Fruit fly (Drosophila melanogaster) whole organism, embryonic: ENCODE measurements around the gene JIL-1.
A peak's percentile ranks its signal among the peaks of the same experiment; 100 is the strongest.

Source experiments
- B-H1 ChIP-seq: fragments of 200-800 bp; sonication (Bioruptor generic); IDR thresholded peaks from 3 replicates; pipeline ENCODE4 v1.3.6; 2022; ENCODE audit warnings: missing biosample characterization, missing genetic modification characterization
- C15 ChIP-seq: fragments of 200-800 bp; sonication (Bioruptor generic); IDR thresholded peaks from 3 replicates; pipeline ENCODE4 v1.3.6; 2022; ENCODE audit warnings: missing biosample characterization, missing genetic modification characterization
- CG10147 ChIP-seq: fragments of 200-800 bp; sonication (Bioruptor generic); optimal IDR thresholded peaks from 2 replicates; lab custom pipeline; 2019; ENCODE audit warnings: missing biosample characterization, mild to moderate bottlenecking, missing genetic modification characterization, moderate library complexity
- CG1024 ChIP-seq: fragments of 200-800 bp; sonication (Bioruptor generic); IDR thresholded peaks from 2 replicates; pipeline ENCODE4 v1.3.6; 2022; ENCODE audit warnings: missing biosample characterization, missing genetic modification characterization
- CG10366 ChIP-seq: fragments of 200-800 bp; sonication (Bioruptor generic); IDR thresholded peaks from 2 replicates; pipeline ENCODE4 v1.3.6; 2022; ENCODE audit warnings: missing biosample characterization, missing genetic modification characterization
- CG11560 ChIP-seq: fragments of 200-800 bp; sonication (Bioruptor generic); IDR thresholded peaks from 3 replicates; pipeline ENCODE4 v1.3.6; 2022; ENCODE audit warnings: missing biosample characterization, missing genetic modification characterization
- CG11696 ChIP-seq: fragments of 200-800 bp; sonication (Bioruptor generic); IDR thresholded peaks from 2 replicates; pipeline ENCODE4 v1.3.6; 2022; ENCODE audit warnings: missing biosample characterization, missing genetic modification characterization
- CG12104 ChIP-seq: fragments of 200-800 bp; sonication (Bioruptor generic); optimal IDR thresholded peaks from 3 replicates; lab custom pipeline; 2016; ENCODE audit warnings: missing biosample characterization, missing genetic modification characterization
- CG12391 ChIP-seq: fragments of 200-800 bp; sonication (Bioruptor generic); optimal IDR thresholded peaks from 3 replicates; lab custom pipeline; 2018; ENCODE audit warnings: missing biosample characterization, mild to moderate bottlenecking, missing genetic modification characterization, moderate library complexity
- CG1647 ChIP-seq: fragments of 200-800 bp; sonication (Bioruptor generic); optimal IDR thresholded peaks from 3 replicates; lab custom pipeline; 2016; ENCODE audit warnings: missing biosample characterization, missing genetic modification characterization
- CG17359 ChIP-seq: fragments of 200-800 bp; sonication (Bioruptor generic); optimal IDR thresholded peaks from 3 replicates; lab custom pipeline; 2018; ENCODE audit warnings: missing biosample characterization, mild to moderate bottlenecking, missing genetic modification characterization, moderate library complexity
- CG17361 ChIP-seq: fragments of 200-800 bp; sonication (Bioruptor generic); IDR thresholded peaks from 3 replicates; pipeline ENCODE4 v1.3.6; 2022; ENCODE audit warnings: missing biosample characterization, missing genetic modification characterization
- CG2889 ChIP-seq: fragments of 200-800 bp; sonication (Bioruptor generic); IDR thresholded peaks from 3 replicates; pipeline ENCODE4 v1.3.6; 2022; ENCODE audit warnings: missing biosample characterization, missing genetic modification characterization
- CG30403 ChIP-seq: fragments of 200-800 bp; sonication (Bioruptor generic); optimal IDR thresholded peaks from 3 replicates; lab custom pipeline; 2016; ENCODE audit warnings: missing biosample characterization, missing genetic modification characterization
- CG31224 ChIP-seq: fragments of 200-800 bp; sonication (Bioruptor generic); IDR thresholded peaks from 2 replicates; pipeline ENCODE4 v1.3.6; 2022; ENCODE audit warnings: missing biosample characterization, missing genetic modification characterization
- CG32772 ChIP-seq: fragments of 200-800 bp; sonication (Bioruptor generic); IDR thresholded peaks from 2 replicates; pipeline ENCODE4 v1.3.6; 2022; ENCODE audit warnings: missing biosample characterization, missing genetic modification characterization
- CG33557 ChIP-seq: fragments of 200-800 bp; sonication (Bioruptor generic); optimal IDR thresholded peaks from 2 replicates; lab custom pipeline; 2019; ENCODE audit warnings: missing biosample characterization, mild to moderate bottlenecking, missing genetic modification characterization, moderate library complexity
- CG4282 ChIP-seq: fragments of 200-800 bp; sonication (Bioruptor generic); optimal IDR thresholded peaks from 2 replicates; lab custom pipeline; 2016; ENCODE audit warnings: missing biosample characterization, missing genetic modification characterization
- CG4730 ChIP-seq: fragments of 200-800 bp; sonication (Bioruptor generic); IDR thresholded peaks from 2 replicates; pipeline ENCODE4 v1.3.6; 2022; ENCODE audit warnings: missing biosample characterization, missing genetic modification characterization
- CG5245 ChIP-seq: fragments of 200-800 bp; sonication (Bioruptor generic); optimal IDR thresholded peaks from 3 replicates; lab custom pipeline; 2016; ENCODE audit warnings: missing biosample characterization, missing genetic modification characterization
- CG6689 ChIP-seq: fragments of 200-800 bp; sonication (Bioruptor generic); IDR thresholded peaks from 2 replicates; pipeline ENCODE4 v1.3.6; 2022; ENCODE audit warnings: missing biosample characterization, missing genetic modification characterization
- CG9437 ChIP-seq: fragments of 200-800 bp; sonication (Bioruptor generic); optimal IDR thresholded peaks from 2 replicates; lab custom pipeline; 2018; ENCODE audit warnings: missing biosample characterization, mild to moderate bottlenecking, missing genetic modification characterization
- CG9876 ChIP-seq: fragments of 200-800 bp; sonication (Bioruptor generic); optimal IDR thresholded peaks from 2 replicates; lab custom pipeline; 2016; ENCODE audit warnings: missing biosample characterization, missing genetic modification characterization
- Dad ChIP-seq: fragments of 200-800 bp; sonication (Bioruptor generic); optimal IDR thresholded peaks from 3 replicates; lab custom pipeline; 2016; ENCODE audit warnings: missing biosample characterization, missing genetic modification characterization
- Doc2 ChIP-seq: fragments of 200-800 bp; sonication (Bioruptor generic); IDR thresholded peaks from 2 replicates; pipeline ENCODE4 v1.3.6; 2022; ENCODE audit warnings: missing biosample characterization, missing genetic modification characterization
- Ets97D ChIP-seq: fragments of 200-800 bp; sonication (Bioruptor generic); optimal IDR thresholded peaks from 3 replicates; lab custom pipeline; 2016; ENCODE audit warnings: missing biosample characterization, missing genetic modification characterization
- HLH54F ChIP-seq: fragments of 200-800 bp; sonication (Bioruptor generic); optimal IDR thresholded peaks from 3 replicates; lab custom pipeline; 2016; ENCODE audit warnings: missing biosample characterization, missing genetic modification characterization
- NfI ChIP-seq: fragments of 200-800 bp; sonication (Bioruptor generic); optimal IDR thresholded peaks from 3 replicates; lab custom pipeline; 2018; ENCODE audit warnings: missing biosample characterization, mild to moderate bottlenecking, missing genetic modification characterization, moderate library complexity
- Opbp ChIP-seq: fragments of 200-800 bp; sonication (Bioruptor generic); IDR thresholded peaks from 3 replicates; pipeline ENCODE4 v1.3.6; 2022; ENCODE audit warnings: missing biosample characterization, missing genetic modification characterization; ENCODE audit not compliant: partially characterized antibody
- Ravus ChIP-seq: fragments of 200-800 bp; sonication (Bioruptor generic); IDR thresholded peaks from 2 replicates; pipeline ENCODE4 v1.3.6; 2022; ENCODE audit warnings: missing biosample characterization, missing genetic modification characterization
- Ssrp ChIP-seq: fragments of 200-800 bp; sonication (Bioruptor generic); optimal IDR thresholded peaks from 2 replicates; lab custom pipeline; 2018; ENCODE audit warnings: missing biosample characterization, mild to moderate bottlenecking, missing genetic modification characterization, moderate library complexity
- Tbp ChIP-seq: fragments of >200 bp; optimal IDR thresholded peaks from 2 replicates; lab custom pipeline; 2018; ENCODE audit warnings: missing biosample characterization, missing genetic modification characterization
- az2 ChIP-seq: fragments of 200-800 bp; sonication (Bioruptor generic); optimal IDR thresholded peaks from 3 replicates; lab custom pipeline; 2016; ENCODE audit warnings: missing biosample characterization, missing genetic modification characterization
- cg ChIP-seq: fragments of 200-800 bp; sonication (Bioruptor generic); optimal IDR thresholded peaks from 3 replicates; lab custom pipeline; 2019; ENCODE audit warnings: missing biosample characterization, mild to moderate bottlenecking, missing genetic modification characterization, moderate library complexity
- fd64A ChIP-seq: fragments of 200-800 bp; sonication (Bioruptor generic); optimal IDR thresholded peaks from 3 replicates; lab custom pipeline; 2018; ENCODE audit warnings: missing biosample characterization, mild to moderate bottlenecking, missing genetic modification characterization
- grn ChIP-seq: fragments of 200-800 bp; sonication (Bioruptor generic); optimal IDR thresholded peaks from 3 replicates; lab custom pipeline; 2017; ENCODE audit warnings: missing biosample characterization, missing genetic modification characterization
- her ChIP-seq: fragments of 200-800 bp; sonication (Bioruptor generic); optimal IDR thresholded peaks from 2 replicates; lab custom pipeline; 2016; ENCODE audit warnings: missing biosample characterization, missing genetic modification characterization
- inv ChIP-seq: fragments of 200-800 bp; sonication (Bioruptor generic); IDR thresholded peaks from 2 replicates; pipeline ENCODE4 v1.3.6; 2022; ENCODE audit warnings: missing biosample characterization, missing genetic modification characterization; ENCODE audit not compliant: partially characterized antibody
- lilli ChIP-seq: fragments of 200-800 bp; sonication (Bioruptor generic); optimal IDR thresholded peaks from 3 replicates; lab custom pipeline; 2016; ENCODE audit warnings: missing biosample characterization, missing genetic modification characterization
- mld ChIP-seq: fragments of 200-800 bp; sonication (Bioruptor generic); IDR thresholded peaks from 3 replicates; pipeline ENCODE4 v1.3.6; 2022; ENCODE audit warnings: missing biosample characterization, missing genetic modification characterization; ENCODE audit not compliant: partially characterized antibody
- nmo ChIP-seq: fragments of 200-800 bp; sonication (Bioruptor generic); optimal IDR thresholded peaks from 2 replicates; lab custom pipeline; 2018; ENCODE audit warnings: missing biosample characterization, mild to moderate bottlenecking, missing genetic modification characterization, moderate library complexity
- org-1 ChIP-seq: fragments of 200-800 bp; sonication (Bioruptor generic); optimal IDR thresholded peaks from 2 replicates; lab custom pipeline; 2017; ENCODE audit warnings: missing biosample characterization, missing genetic modification characterization
- schlank ChIP-seq: fragments of 200-800 bp; sonication (Bioruptor generic); optimal IDR thresholded peaks from 2 replicates; lab custom pipeline; 2018; ENCODE audit warnings: missing biosample characterization, mild to moderate bottlenecking, missing genetic modification characterization
- scrt ChIP-seq: fragments of 200-800 bp; sonication (Bioruptor generic); optimal IDR thresholded peaks from 2 replicates; lab custom pipeline; 2018; ENCODE audit warnings: missing biosample characterization, mild to moderate bottlenecking, missing genetic modification characterization, moderate library complexity
- seq ChIP-seq: fragments of 200-800 bp; sonication (Bioruptor generic); IDR thresholded peaks from 2 replicates; pipeline ENCODE4 v1.3.6; 2022; ENCODE audit warnings: missing biosample characterization, missing genetic modification characterization
- slou ChIP-seq: fragments of 200-800 bp; sonication (Bioruptor generic); optimal IDR thresholded peaks from 3 replicates; lab custom pipeline; 2016; ENCODE audit warnings: missing biosample characterization, missing genetic modification characterization
- sr ChIP-seq: fragments of 200-800 bp; sonication (Bioruptor generic); IDR thresholded peaks from 3 replicates; pipeline ENCODE4 v1.3.6; 2022; ENCODE audit warnings: missing biosample characterization, missing genetic modification characterization
- tin ChIP-seq: fragments of 200-800 bp; sonication (Bioruptor generic); optimal IDR thresholded peaks from 3 replicates; lab custom pipeline; 2016; ENCODE audit warnings: missing biosample characterization, missing genetic modification characterization
- tio ChIP-seq: fragments of 200-800 bp; sonication (Bioruptor generic); optimal IDR thresholded peaks from 2 replicates; lab custom pipeline; 2017; ENCODE audit warnings: missing biosample characterization, missing genetic modification characterization, inconsistent platforms
- tll ChIP-seq, 2 experiments: fragments of 200-800 bp in 1 of 2; fragments of >200 bp in 1 of 2; sonication (Bioruptor generic) in 1 of 2; optimal IDR thresholded peaks; 2 replicates each; lab custom pipeline; 2017 to 2019; ENCODE audit warnings: missing biosample characterization in 2 of 2, missing genetic modification characterization in 2 of 2, mild to moderate bottlenecking in 1 of 2, moderate library complexity in 1 of 2
- tna ChIP-seq: fragments of 200-800 bp; sonication (Bioruptor generic); IDR thresholded peaks from 2 replicates; pipeline ENCODE4 v1.3.6; 2022; ENCODE audit warnings: missing biosample characterization, missing genetic modification characterization; ENCODE audit not compliant: partially characterized antibody

Gene JIL-1

dm6 chr3L:11064689-11065088 is 28.3 kb downstream of the JIL-1 start, which contains the start of the genes CG32075, CG45101 and SuUR (continued):
- TF ChIP-seq nmo (peak; percentile 90), tna (GFP tag; lab: Robert Waterston, UW) (no peak), seq (GFP tag; lab: Robert Waterston, UW) (peak; percentile 79), Ets97D (GFP tag; lab: Kevin White, UChicago) (peak; percentile 85), B-H1 (GFP tag; lab: Robert Waterston, UW) (peak; percentile 75), CG11560 (tag; lab: Robert Waterston, UW) (peak; percentile 61; the same call in 1 of the 3 replicates), Doc2 (GFP tag; lab: Robert Waterston, UW) (0 out of 2 replicates have a peak, but pooled peaks have one; percentile 28), CG6689 (GFP tag; lab: Robert Waterston, UW) (peak; percentile 88), inv (GFP tag; lab: Robert Waterston, UW) (no peak), cg (GFP tag; lab: Kevin White, UChicago) (no peak), CG11696 (GFP tag; lab: Robert Waterston, UW) (peak; percentile 41; the same call in 1 of the 2 replicates), C15 (GFP tag; lab: Robert Waterston, UW) (peak; percentile 86), grn (peak; percentile 24), CG5245 (GFP tag; lab: Kevin White, UChicago) (peak; percentile 65), slou (GFP tag; lab: Kevin White, UChicago) (peak; percentile 66), mld (GFP tag; lab: Robert Waterston, UW) (no peak), CG10366 (GFP tag; lab: Robert Waterston, UW) (peak; percentile 89), Opbp (no peak), HLH54F (GFP tag; lab: Kevin White, UChicago) (peak; percentile 92), org-1 (GFP tag; lab: Kevin White, UChicago) (peak; percentile 69), CG31224 (peak; percentile 74), tll (GFP tag; optimal IDR thresholded peaks at IDR 0.05; lab: Kevin White, UChicago) (peak in 1 of 2 experiments; percentile 30), Dad (GFP tag; lab: Kevin White, UChicago) (peak; percentile 88), CG17359 (peak; percentile 85), CG2889 (peak; percentile 83), tin (peak; percentile 90), CG9876 (GFP tag; lab: Kevin White, UChicago) (peak; percentile 85), tio (GFP tag; lab: Kevin White, UChicago) (peak; percentile 85), CG4282 (GFP tag; lab: Kevin White, UChicago) (peak; percentile 74), CG1024 (GFP tag; lab: Robert Waterston, UW) (peak; percentile 79), CG17361 (GFP tag; lab: Robert Waterston, UW) (peak; percentile 87), CG32772 (GFP tag; lab: Robert Waterston, UW) (peak; percentile 88), CG4730 (GFP tag; lab: Robert Waterston, UW) (peak; percentile 81), lilli (GFP tag; lab: Kevin White, UChicago) (peak; percentile 95), NfI (GFP tag; lab: Kevin White, UChicago) (peak; percentile 91), Ravus (GFP tag; lab: Robert Waterston, UW) (peak; percentile 58), CG30403 (GFP tag; lab: Kevin White, UChicago) (peak; percentile 94), scrt (GFP tag; lab: Kevin White, UChicago) (peak; percentile 60), CG12104 (GFP tag; lab: Kevin White, UChicago) (peak; percentile 73), CG33557 (peak; percentile 71), sr (GFP tag; lab: Robert Waterston, UW) (no peak), her (GFP tag; lab: Kevin White, UChicago) (peak; percentile 68), az2 (peak; percentile 87), schlank (peak; percentile 25), Tbp (GFP tag; lab: Kevin White, UChicago) (no peak), fd64A (GFP tag; lab: Kevin White, UChicago) (no peak), CG9437 (GFP tag; lab: Kevin White, UChicago) (peak; percentile 69), CG10147 (GFP tag; lab: Kevin White, UChicago) (peak; percentile 67), Ssrp (tag; lab: Kevin White, UChicago) (peak; percentile 88), CG12391 (tag; lab: Kevin White, UChicago) (peak; percentile 93), CG1647 (peak; percentile 76)
